Worm (Caenorhabditis elegans) whole organism, young adult: ENCODE results near the gene R08C7.12.

Experiments
- B0261.1 ChIP-seq: sonication (generic microtip); optimal IDR thresholded peaks from 2 replicates; lab custom pipeline; 2016; ENCODE audit warnings: mild to moderate bottlenecking, missing genetic modification characterization, moderate library complexity, missing compliant biosample characterization
- F22D6.2 ChIP-seq: sonication (generic microtip); optimal IDR thresholded peaks from 2 replicates; lab custom pipeline; 2016; ENCODE audit warnings: mild to moderate bottlenecking, missing genetic modification characterization, missing compliant biosample characterization
- F39B2.1 ChIP-seq: fragments of 200-800 bp; sonication (Bioruptor generic); IDR thresholded peaks from 2 replicates; pipeline ENCODE4 v1.3.6; 2022; ENCODE audit warnings: missing genetic modification reagents, missing genetic modification characterization, missing compliant biosample characterization
- F52B5.7 ChIP-seq: sonication (generic microtip); optimal IDR thresholded peaks from 2 replicates; lab custom pipeline; 2016; ENCODE audit warnings: mild to moderate bottlenecking, missing genetic modification characterization, missing compliant biosample characterization
- T26A5.8 ChIP-seq: sonication (generic microtip); optimal IDR thresholded peaks from 2 replicates; lab custom pipeline; 2016; ENCODE audit warnings: missing genetic modification characterization, missing compliant biosample characterization
- Y67H2A.10 ChIP-seq: fragments of 200-800 bp; sonication (Bioruptor generic); conservative IDR thresholded peaks from 2 replicates; pipeline ENCODE4 v1.3.6; 2022; ENCODE audit warnings: missing genetic modification reagents, missing genetic modification characterization, missing compliant biosample characterization
- aptf-2 ChIP-seq: fragments of 200-800 bp; sonication (Bioruptor generic); conservative IDR thresholded peaks from 2 replicates; pipeline ENCODE4 v1.3.6; 2022; ENCODE audit warnings: missing genetic modification reagents, missing genetic modification characterization, missing compliant biosample characterization
- aptf-3 ChIP-seq: fragments of 200-800 bp; sonication (Bioruptor generic); IDR thresholded peaks from 2 replicates; pipeline ENCODE4 v1.3.6; 2022; ENCODE audit warnings: missing genetic modification characterization, missing compliant biosample characterization
- atf-7 ChIP-seq: sonication (generic microtip); optimal IDR thresholded peaks from 2 replicates; lab custom pipeline; 2017; ENCODE audit warnings: mild to moderate bottlenecking, missing genetic modification characterization, missing compliant biosample characterization
- athp-1 ChIP-seq: sonication (generic microtip); optimal IDR thresholded peaks from 2 replicates; lab custom pipeline; 2017; ENCODE audit warnings: mild to moderate bottlenecking, missing genetic modification characterization, missing compliant biosample characterization
- attf-3 ChIP-seq: fragments of 200-800 bp; sonication (Bioruptor generic); conservative IDR thresholded peaks from 2 replicates; pipeline ENCODE4 v1.3.6; 2022; ENCODE audit warnings: missing genetic modification reagents, missing genetic modification characterization, missing compliant biosample characterization
- attf-6 ChIP-seq: fragments of 200-800 bp; sonication (Bioruptor generic); IDR thresholded peaks from 2 replicates; pipeline ENCODE4 v1.3.6; 2022; ENCODE audit warnings: missing genetic modification reagents, missing genetic modification characterization, missing compliant biosample characterization
- ceh-100 ChIP-seq: fragments of 200-800 bp; sonication (Bioruptor generic); IDR thresholded peaks from 2 replicates; pipeline ENCODE4 v1.3.6; 2022; ENCODE audit warnings: missing genetic modification reagents, missing genetic modification characterization, missing compliant biosample characterization
- ceh-40 ChIP-seq: fragments of 200-800 bp; sonication (Bioruptor generic); IDR thresholded peaks from 2 replicates; pipeline ENCODE4 v1.3.6; 2022; ENCODE audit warnings: missing genetic modification characterization, missing compliant biosample characterization
- ceh-58 ChIP-seq: fragments of 200-800 bp; sonication (Bioruptor generic); IDR thresholded peaks from 2 replicates; pipeline ENCODE4 v1.3.6; 2022; ENCODE audit warnings: missing genetic modification characterization, missing compliant biosample characterization
- efl-1 ChIP-seq: fragments of 150-350 bp; optimal IDR thresholded peaks from 2 replicates; lab custom pipeline; 2014; ENCODE audit warnings: missing biosample characterization, missing genetic modification reagents, missing genetic modification characterization
- egl-18 ChIP-seq: fragments of 200-800 bp; sonication (Bioruptor generic); IDR thresholded peaks from 2 replicates; pipeline ENCODE4 v1.3.6; 2022; ENCODE audit warnings: missing genetic modification reagents, missing genetic modification characterization, missing compliant biosample characterization
- gei-17 ChIP-seq: fragments of 200-800 bp; sonication (Bioruptor generic); optimal IDR thresholded peaks from 2 replicates; lab custom pipeline; 2018; ENCODE audit warnings: mild to moderate bottlenecking, missing genetic modification characterization, missing compliant biosample characterization
- hmg-1.2 ChIP-seq: fragments of 200-800 bp; sonication (Bioruptor generic); IDR thresholded peaks from 2 replicates; pipeline ENCODE4 v1.3.6; 2022; ENCODE audit warnings: missing genetic modification reagents, missing genetic modification characterization, missing compliant biosample characterization
- hrde-1 ChIP-seq: sonication (generic microtip); optimal IDR thresholded peaks from 2 replicates; lab custom pipeline; 2016; ENCODE audit warnings: missing genetic modification characterization, mild to moderate bottlenecking, missing compliant biosample characterization, moderate library complexity, missing genotype, missing genetic modification reagents, borderline replicate concordance
- let-607 ChIP-seq, 2 experiments: fragments of 200-800 bp in 1 of 2; sonication (Bioruptor generic) in 1 of 2; sonication (generic microtip) in 1 of 2; optimal IDR thresholded peaks; 2 replicates each; lab custom pipeline; 2016 to 2018; ENCODE audit warnings: mild to moderate bottlenecking in 2 of 2, missing compliant biosample characterization in 2 of 2, missing genetic modification characterization in 2 of 2, moderate library complexity in 2 of 2, missing genotype in 1 of 2
- lin-26 ChIP-seq: fragments of 200-800 bp; sonication (Bioruptor generic); IDR thresholded peaks from 2 replicates; pipeline ENCODE4 v1.3.6; 2022; ENCODE audit warnings: missing genetic modification reagents, missing genetic modification characterization, missing compliant biosample characterization
- lin-40 ChIP-seq: sonication (generic microtip); optimal IDR thresholded peaks from 2 replicates; lab custom pipeline; 2016; ENCODE audit warnings: missing genetic modification characterization, mild to moderate bottlenecking, missing compliant biosample characterization, missing genotype, missing genetic modification reagents
- lin-54 ChIP-seq: fragments of 200-800 bp; sonication (Bioruptor generic); optimal IDR thresholded peaks from 2 replicates; lab custom pipeline; 2018; ENCODE audit warnings: mild to moderate bottlenecking, missing genetic modification characterization, missing compliant biosample characterization
- lsl-1 ChIP-seq: fragments of 200-800 bp; sonication (Bioruptor generic); optimal IDR thresholded peaks from 2 replicates; lab custom pipeline; 2018; ENCODE audit warnings: mild to moderate bottlenecking, missing genetic modification characterization, moderate library complexity, missing compliant biosample characterization
- madf-10 ChIP-seq: sonication (generic microtip); optimal IDR thresholded peaks from 2 replicates; lab custom pipeline; 2016; ENCODE audit warnings: mild to moderate bottlenecking, missing genetic modification characterization, missing compliant biosample characterization
- madf-3 ChIP-seq: fragments of 200-800 bp; sonication (Bioruptor generic); IDR thresholded peaks from 2 replicates; pipeline ENCODE4 v1.3.6; 2022; ENCODE audit warnings: missing genetic modification reagents, missing genetic modification characterization, missing compliant biosample characterization
- nfyb-1 ChIP-seq: fragments of 200-800 bp; sonication (Bioruptor generic); IDR thresholded peaks from 2 replicates; pipeline ENCODE4 v1.3.6; 2022; ENCODE audit warnings: missing genetic modification reagents, missing genetic modification characterization, missing compliant biosample characterization
- nhr-27 ChIP-seq: fragments of 200-800 bp; sonication (Bioruptor generic); optimal IDR thresholded peaks from 2 replicates; lab custom pipeline; 2018; ENCODE audit warnings: mild to moderate bottlenecking, missing genetic modification characterization, moderate library complexity, missing compliant biosample characterization
- pha-4 ChIP-seq: fragments of 150-350 bp; sonication (generic microtip); optimal IDR thresholded peaks from 2 replicates; lab custom pipeline; 2014; ENCODE audit warnings: missing biosample characterization, missing genetic modification reagents, missing genetic modification characterization
- snpc-3.4 ChIP-seq: sonication (generic microtip); optimal IDR thresholded peaks from 2 replicates; lab custom pipeline; 2017; ENCODE audit warnings: missing genetic modification characterization, mild to moderate bottlenecking, missing compliant biosample characterization, antibody characterized with exemption, moderate library complexity, missing genotype, missing genetic modification reagents
- somi-1 ChIP-seq: fragments of 200-800 bp; sonication (Bioruptor generic); optimal IDR thresholded peaks from 2 replicates; lab custom pipeline; 2018; ENCODE audit warnings: mild to moderate bottlenecking, missing genetic modification characterization, missing compliant biosample characterization
- sptf-2 ChIP-seq: fragments of 200-800 bp; sonication (Bioruptor generic); optimal IDR thresholded peaks from 2 replicates; lab custom pipeline; 2018; ENCODE audit warnings: mild to moderate bottlenecking, missing genetic modification characterization, missing compliant biosample characterization
- tbx-9 ChIP-seq: sonication (generic microtip); optimal IDR thresholded peaks from 2 replicates; lab custom pipeline; 2016; ENCODE audit warnings: borderline replicate concordance, missing genetic modification characterization, inconsistent platforms, missing compliant biosample characterization
- ztf-22 ChIP-seq: fragments of 200-800 bp; sonication (Bioruptor generic); optimal IDR thresholded peaks from 2 replicates; lab custom pipeline; 2018; ENCODE audit warnings: mild to moderate bottlenecking, missing genetic modification characterization, moderate library complexity, missing compliant biosample characterization

R08C7.12 gene

ce11 chrIV:4429901-4430300 is 19.6 kb upstream of the R08C7.12 start, which contains the start of the genes str-185 and R08C7.5 (continued):
- TF ChIP-seq nfyb-1 = no peak
- TF ChIP-seq let-607 (tag; optimal IDR thresholded peaks at IDR 0.05; lab: Kevin White, UChicago) = no peak
- no peak for TF ChIP-seq somi-1 (GFP tag; lab: Kevin White, UChicago)
- TF ChIP-seq nhr-27 (tag; lab: Kevin White, UChicago) = no peak

ce11 chrIV:4434441-4435084 is 15.0 kb upstream of the R08C7.12 start, which contains the start of the genes R08C7.8 and R08C7.4:
TSS of gene R08C7.8 (minus strand) at chrIV:4434541.
TSS of gene R08C7.4 (plus strand) at chrIV:4435034.
- TF ChIP-seq attf-6 (GFP tag; lab: Robert Waterston, UW) = no peak
- TF ChIP-seq athp-1 = no peak
- TF ChIP-seq snpc-3.4 (tag; lab: Kevin White, UChicago) = no peak
- TF ChIP-seq aptf-2 = no peak
- no peak for TF ChIP-seq lin-26 (GFP tag; lab: Robert Waterston, UW)
- TF ChIP-seq T26A5.8 (tag; lab: Kevin White, UChicago) = no peak
- no peak for TF ChIP-seq hrde-1 (tag; lab: Kevin White, UChicago)
- TF ChIP-seq ceh-58 (GFP tag; lab: Robert Waterston, UW) = no peak
- TF ChIP-seq madf-3 (GFP tag; lab: Robert Waterston, UW) = no peak
- TF ChIP-seq sptf-2 (GFP tag; lab: Kevin White, UChicago) = no peak
- no peak for TF ChIP-seq ztf-22 (GFP tag; lab: Kevin White, UChicago)
- TF ChIP-seq F52B5.7 (tag; lab: Kevin White, UChicago) = no peak
- no peak for TF ChIP-seq F22D6.2 (tag; lab: Kevin White, UChicago)
- TF ChIP-seq gei-17 = no peak
- TF ChIP-seq ceh-40 (GFP tag; lab: Robert Waterston, UW) = no peak
- TF ChIP-seq efl-1 (GFP tag; lab: Kevin White, UChicago) = no peak
- TF ChIP-seq F39B2.1 (GFP tag; lab: Robert Waterston, UW) = no peak
- TF ChIP-seq hmg-1.2 (GFP tag; lab: Robert Waterston, UW) = no peak

ce11 chrIV:4437825-4438224 is 11.7 kb upstream of the R08C7.12 start:
- TF ChIP-seq lsl-1 (GFP tag; lab: Kevin White, UChicago) = no peak
- TF ChIP-seq pha-4 (tag; lab: Kevin White, UChicago) = no peak
- TF ChIP-seq Y67H2A.10 (GFP tag; lab: Robert Waterston, UW) = no peak
- no peak for TF ChIP-seq attf-3
- no peak for TF ChIP-seq attf-6 (GFP tag; lab: Robert Waterston, UW)
- no peak for TF ChIP-seq lin-40
- no peak for TF ChIP-seq efl-1 (GFP tag; lab: Kevin White, UChicago)
- TF ChIP-seq B0261.1 = no peak
- no peak for TF ChIP-seq egl-18 (GFP tag; lab: Robert Waterston, UW)
- TF ChIP-seq tbx-9 (tag; lab: Kevin White, UChicago) = no peak
- no peak for TF ChIP-seq aptf-3 (GFP tag; lab: Robert Waterston, UW)
- no peak for TF ChIP-seq lin-54 (GFP tag; lab: Kevin White, UChicago)
- TF ChIP-seq ceh-100 (GFP tag; lab: Robert Waterston, UW) = no peak
- TF ChIP-seq atf-7 (tag; lab: Kevin White, UChicago) = no peak
- no peak for TF ChIP-seq madf-10 (tag; lab: Kevin White, UChicago)
- TF ChIP-seq, all 124 proteins: peak for 0
